Worm (Caenorhabditis elegans): Measurements from ENCODE around the gene C02E7.8.

The C02E7.8 gene

DNA sequence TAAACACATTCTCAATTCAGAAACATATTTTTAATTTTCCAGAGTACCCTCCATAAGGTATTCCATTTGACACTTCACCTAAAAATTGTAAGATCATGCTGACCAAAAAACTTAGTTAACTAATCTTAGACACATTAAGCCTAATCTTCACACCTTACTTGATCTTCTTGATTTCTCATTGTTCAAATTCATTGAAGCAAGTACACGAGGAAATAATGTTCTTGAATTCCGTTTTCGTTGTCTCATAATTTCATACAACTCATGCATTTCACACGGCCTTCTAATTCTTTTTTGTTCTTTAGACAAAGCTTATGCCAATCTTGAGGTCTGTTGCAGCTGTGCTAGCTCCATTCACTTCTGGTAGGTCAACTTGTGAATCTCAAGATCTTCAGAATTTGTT, 48.6 kb downstream of the C02E7.8 start, which contains the start of gene srd-33:
Gene srd-33, plus strand, starts transcription at position 301 of the 400 bp plus-strand sequence.
- TF ChIP-seq unc-30 (tag; optimal IDR thresholded peaks at IDR 0.05) (no peak), alr-1 (tag; optimal IDR thresholded peaks at IDR 0.05; ENCODE audit: borderline replicate concordance) (no peak), ets-5 (GFP tag; IDR thresholded peaks at IDR 0.05) (no peak), ceh-63 (GFP tag; optimal IDR thresholded peaks at IDR 0.05) (no peak), lir-3 (tag; optimal IDR thresholded peaks at IDR 0.05; ENCODE audit: poor library complexity) (no peak), efl-1 (optimal IDR thresholded peaks at IDR 0.05) (no peak), efl-1 (GFP tag; optimal IDR thresholded peaks at IDR 0.05 in 1 of 2) (no peak), hpl-2 (GFP tag; optimal IDR thresholded peaks at IDR 0.05) (no peak), efl-3 (GFP tag; optimal IDR thresholded peaks at IDR 0.05) (no peak), sup-37 (GFP tag; optimal IDR thresholded peaks at IDR 0.05) (no peak), elt-2 (tag; optimal IDR thresholded peaks at IDR 0.05) (no peak), nhr-71 (tag; optimal IDR thresholded peaks at IDR 0.05) (no peak), mep-1 (tag; optimal IDR thresholded peaks at IDR 0.05) (no peak), mef-2 (tag; optimal IDR thresholded peaks at IDR 0.05) (no peak), dpl-1 (GFP tag; optimal IDR thresholded peaks at IDR 0.05) (no peak), ceh-8 (GFP tag; optimal IDR thresholded peaks at IDR 0.05) (no peak), vab-15 (tag; optimal IDR thresholded peaks at IDR 0.05) (no peak), swsn-7 (tag; optimal IDR thresholded peaks at IDR 0.05) (no peak), lin-39 (tag; optimal IDR thresholded peaks at IDR 0.05) (no peak)

DNA sequence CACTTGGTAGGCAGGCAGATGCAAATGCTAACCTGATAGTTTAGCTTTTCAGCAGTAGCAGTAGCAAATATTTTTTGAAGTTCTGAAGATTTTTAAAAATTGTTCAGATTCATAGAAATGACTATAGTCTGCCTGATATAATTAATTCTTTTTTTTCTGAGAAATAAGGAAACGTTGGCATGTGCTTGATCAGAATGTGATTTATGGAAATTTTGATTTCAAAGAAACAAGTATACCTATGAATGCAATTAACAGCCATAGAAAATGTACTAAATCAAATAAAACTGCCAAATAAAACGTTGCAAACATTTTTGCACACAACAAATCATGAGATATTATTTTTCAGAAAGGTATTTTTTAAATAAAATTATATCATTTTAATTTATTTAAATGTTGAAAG, 50.0 kb downstream of the C02E7.8 start:
- TF ChIP-seq hlh-4 (tag; optimal IDR thresholded peaks at IDR 0.05) (peak; percentile 73), nhr-71 (tag; optimal IDR thresholded peaks at IDR 0.05) (peak; percentile 52), ceh-63 (GFP tag; optimal IDR thresholded peaks at IDR 0.05) (no peak), unc-30 (tag; optimal IDR thresholded peaks at IDR 0.05) (no peak), skn-1 (tag; optimal IDR thresholded peaks at IDR 0.05) (no peak), unc-130 (tag; optimal IDR thresholded peaks at IDR 0.05) (no peak), nhr-77 (tag; optimal IDR thresholded peaks at IDR 0.05) (no peak), blmp-1 (tag; optimal IDR thresholded peaks at IDR 0.05) (no peak), jun-1 (tag; optimal IDR thresholded peaks at IDR 0.05) (no peak), lin-14 (GFP tag; optimal IDR thresholded peaks at IDR 0.05) (peak; percentile 44), mep-1 (tag; optimal IDR thresholded peaks at IDR 0.05) (no peak), sup-37 (GFP tag; optimal IDR thresholded peaks at IDR 0.05) (no peak), zag-1 (tag; optimal IDR thresholded peaks at IDR 0.05) (no peak), vab-15 (tag; optimal IDR thresholded peaks at IDR 0.05) (no peak), mdl-1 (tag; optimal IDR thresholded peaks at IDR 0.05) (no peak), alr-1 (tag; optimal IDR thresholded peaks at IDR 0.05; ENCODE audit: borderline replicate concordance) (no peak), lin-39 (tag; optimal IDR thresholded peaks at IDR 0.05) (no peak), nhr-90 (tag; optimal IDR thresholded peaks at IDR 0.05; ENCODE audit: poor library complexity) (no peak), ceh-88 (GFP tag; IDR thresholded peaks at IDR 0.05) (no peak), fkh-4 (tag; optimal IDR thresholded peaks at IDR 0.05; ENCODE audit: borderline replicate concordance) (no peak), fkh-8 (tag; optimal IDR thresholded peaks at IDR 0.05) (peak; percentile 58), nhr-11 (tag; optimal IDR thresholded peaks at IDR 0.05) (peak; percentile 68), pag-3 (tag; optimal IDR thresholded peaks at IDR 0.05; ENCODE audit: borderline replicate concordance, insufficient read depth) (no peak), pqm-1 (tag; optimal IDR thresholded peaks at IDR 0.05) (no peak), ama-1 (optimal IDR thresholded peaks at IDR 0.05) (no peak), sptf-1 (tag; optimal IDR thresholded peaks at IDR 0.05) (no peak), irx-1 (tag; optimal IDR thresholded peaks at IDR 0.05) (no peak), F16B12.6 (tag; optimal IDR thresholded peaks at IDR 0.05) (no peak), grh-1 (GFP tag; IDR thresholded peaks at IDR 0.05) (no peak), C34B4.2 (tag; optimal IDR thresholded peaks at IDR 0.05) (no peak), nhr-47 (tag; optimal IDR thresholded peaks at IDR 0.05) (peak; percentile 49), nhr-84 (tag; optimal IDR thresholded peaks at IDR 0.05) (no peak), egl-27 (tag; optimal IDR thresholded peaks at IDR 0.05) (no peak), nhr-20 (tag; optimal IDR thresholded peaks at IDR 0.05) (peak; percentile 11), dsc-1 (tag; optimal IDR thresholded peaks at IDR 0.05) (no peak)
